Worm (Caenorhabditis elegans) whole organism, L1 larva: ENCODE results near the gene F54H12.8.
A peak's percentile ranks its signal among the peaks of the same experiment; 100 is the strongest.

Experiments used
- C04F5.9 ChIP-seq: sonication (generic microtip); optimal IDR thresholded peaks from 2 replicates; lab custom pipeline; 2016; ENCODE audit warnings: missing genetic modification characterization, missing compliant biosample characterization
- C16A3.4 ChIP-seq: fragments of 150-350 bp; optimal IDR thresholded peaks from 2 replicates; lab custom pipeline; 2014; ENCODE audit warnings: missing biosample characterization, missing genetic modification characterization
- C34B4.2 ChIP-seq: sonication (generic microtip); optimal IDR thresholded peaks from 2 replicates; lab custom pipeline; 2017; ENCODE audit warnings: mild to moderate bottlenecking, missing genetic modification characterization, missing compliant biosample characterization
- F16B12.6 ChIP-seq: fragments of 150-350 bp; optimal IDR thresholded peaks from 2 replicates; lab custom pipeline; 2014; ENCODE audit warnings: missing biosample characterization, missing genetic modification characterization
- blmp-1 ChIP-seq: fragments of 150-350 bp; optimal IDR thresholded peaks from 2 replicates; lab custom pipeline; 2014; ENCODE audit warnings: missing biosample characterization, missing genetic modification characterization
- ceh-63 ChIP-seq: fragments of 200-800 bp; sonication (Bioruptor generic); optimal IDR thresholded peaks from 2 replicates; lab custom pipeline; 2018; ENCODE audit warnings: mild to moderate bottlenecking, missing genetic modification characterization, missing compliant biosample characterization
- ceh-8 ChIP-seq: fragments of 200-800 bp; sonication (Bioruptor generic); optimal IDR thresholded peaks from 2 replicates; lab custom pipeline; 2018; ENCODE audit warnings: mild to moderate bottlenecking, missing genetic modification characterization, moderate library complexity, missing compliant biosample characterization
- ceh-82 ChIP-seq, 3 experiments: fragments of 150-350 bp in 1 of 3; sonication (generic microtip) in 2 of 3; optimal IDR thresholded peaks; 2 replicates each; lab custom pipeline; 2014 to 2017; ENCODE audit warnings: missing biosample characterization in 3 of 3, missing genetic modification characterization in 3 of 3
- ceh-88 ChIP-seq: fragments of 200-800 bp; sonication (Bioruptor generic); IDR thresholded peaks from 2 replicates; pipeline ENCODE4 v1.3.6; 2022; ENCODE audit warnings: missing genetic modification characterization, missing compliant biosample characterization
- ceh-90 ChIP-seq: sonication (generic microtip); optimal IDR thresholded peaks from 2 replicates; lab custom pipeline; 2016; ENCODE audit warnings: missing genetic modification characterization, missing compliant biosample characterization
- dpl-1 ChIP-seq, 3 experiments: fragments of 150-350 bp in 2 of 3; sonication (generic microtip) in 1 of 3; optimal IDR thresholded peaks; 2 replicates each; lab custom pipeline; 2014 to 2017; ENCODE audit warnings: missing biosample characterization in 3 of 3, missing genetic modification characterization in 3 of 3, missing genetic modification reagents in 3 of 3
- dsc-1 ChIP-seq: sonication (generic microtip); optimal IDR thresholded peaks from 2 replicates; lab custom pipeline; 2016; ENCODE audit warnings: mild to moderate bottlenecking, missing genetic modification characterization, missing compliant biosample characterization
- efl-1 ChIP-seq, 4 experiments: fragments of 150-350 bp; optimal IDR thresholded peaks in 3 of 4; peaks in 1 of 4; 1 replicate in 1 of 4; 2 replicates in 3 of 4; lab custom pipeline; 2014; ENCODE audit warnings: missing biosample characterization in 2 of 4, missing genetic modification characterization in 2 of 4, missing genetic modification reagents in 2 of 4
- egl-13 ChIP-seq: sonication (generic microtip); optimal IDR thresholded peaks from 2 replicates; lab custom pipeline; 2016; ENCODE audit warnings: missing genotype, missing genetic modification reagents, missing genetic modification characterization, missing compliant biosample characterization
- elt-2 ChIP-seq: sonication (generic microtip); optimal IDR thresholded peaks from 2 replicates; lab custom pipeline; 2016; ENCODE audit warnings: missing genetic modification characterization, mild to moderate bottlenecking, inconsistent platforms, missing compliant biosample characterization, missing genetic modification reagents
- elt-3 ChIP-seq, 6 experiments: fragments of 150-350 bp in 1 of 6; sonication (generic microtip); optimal IDR thresholded peaks; 2 replicates each; lab custom pipeline; 2017 to 2018; ENCODE audit warnings: missing biosample characterization in 6 of 6, missing genetic modification characterization in 6 of 6, inconsistent platforms in 1 of 6
- fkh-10 ChIP-seq: sonication (generic microtip); optimal IDR thresholded peaks from 2 replicates; lab custom pipeline; 2017; ENCODE audit warnings: missing biosample characterization, missing genetic modification reagents, missing genetic modification characterization
- fkh-4 ChIP-seq: sonication (generic microtip); optimal IDR thresholded peaks from 2 replicates; lab custom pipeline; 2016; ENCODE audit warnings: missing compliant biosample characterization, missing genetic modification characterization, borderline replicate concordance
- fkh-8 ChIP-seq: sonication (generic microtip); optimal IDR thresholded peaks from 2 replicates; lab custom pipeline; 2016; ENCODE audit warnings: mild to moderate bottlenecking, missing genetic modification characterization, missing compliant biosample characterization
- grh-1 ChIP-seq: fragments of 200-800 bp; sonication (Bioruptor generic); IDR thresholded peaks from 2 replicates; pipeline ENCODE4 v1.3.6; 2022; ENCODE audit warnings: missing genetic modification reagents, missing genetic modification characterization, missing compliant biosample characterization
- hlh-4 ChIP-seq: sonication (generic microtip); optimal IDR thresholded peaks from 2 replicates; lab custom pipeline; 2016; ENCODE audit warnings: mild to moderate bottlenecking, missing genetic modification characterization, missing compliant biosample characterization
- irx-1 ChIP-seq: sonication (generic microtip); optimal IDR thresholded peaks from 2 replicates; lab custom pipeline; 2016; ENCODE audit warnings: missing genetic modification characterization, missing compliant biosample characterization
- isw-1 ChIP-seq: fragments of 200-800 bp; sonication (Bioruptor generic); IDR thresholded peaks from 2 replicates; pipeline ENCODE4 v1.3.6; 2022; ENCODE audit warnings: missing genetic modification characterization, missing compliant biosample characterization
- jun-1 ChIP-seq: fragments of 150-350 bp; optimal IDR thresholded peaks from 2 replicates; lab custom pipeline; 2014; ENCODE audit warnings: missing biosample characterization, missing genetic modification reagents, missing genetic modification characterization
- lin-13 ChIP-seq: fragments of 150-350 bp; optimal IDR thresholded peaks from 2 replicates; lab custom pipeline; 2014; ENCODE audit warnings: missing biosample characterization, missing genetic modification reagents, missing genetic modification characterization
- lin-15B ChIP-seq: fragments of 150-350 bp; sonication (generic microtip); optimal IDR thresholded peaks from 3 replicates; lab custom pipeline; 2014; ENCODE audit warnings: missing biosample characterization, missing genetic modification characterization
- lin-35 ChIP-seq, 2 experiments: fragments of 150-350 bp; optimal IDR thresholded peaks; 2 replicates each; lab custom pipeline; 2014; ENCODE audit warnings: missing biosample characterization in 2 of 2, missing genetic modification characterization in 2 of 2, missing genetic modification reagents in 2 of 2
- lir-3 ChIP-seq: sonication (generic microtip); optimal IDR thresholded peaks from 2 replicates; lab custom pipeline; 2016; ENCODE audit warnings: mild to moderate bottlenecking, missing genetic modification characterization, moderate library complexity, missing compliant biosample characterization; ENCODE audit not compliant: poor library complexity
- lsy-2 ChIP-seq, 2 experiments: fragments of 150-350 bp; optimal IDR thresholded peaks; 2 replicates each; lab custom pipeline; 2014; ENCODE audit warnings: missing biosample characterization in 2 of 2, missing genetic modification characterization in 2 of 2
- mab-9 ChIP-seq: fragments of 200-800 bp; sonication (Bioruptor generic); IDR thresholded peaks from 2 replicates; pipeline ENCODE4 v1.3.6; 2022; ENCODE audit warnings: missing genetic modification reagents, missing genetic modification characterization, missing compliant biosample characterization
- mdl-1 ChIP-seq, 2 experiments: fragments of 150-350 bp; optimal IDR thresholded peaks; 2 replicates each; lab custom pipeline; 2014 to 2017; ENCODE audit warnings: missing biosample characterization in 2 of 2, missing genetic modification characterization in 2 of 2, inconsistent platforms in 1 of 2
- mef-2 ChIP-seq: fragments of 150-350 bp; optimal IDR thresholded peaks from 2 replicates; lab custom pipeline; 2014; ENCODE audit warnings: missing biosample characterization, missing genetic modification characterization
- mep-1 ChIP-seq: fragments of 150-350 bp; optimal IDR thresholded peaks from 2 replicates; lab custom pipeline; 2014; ENCODE audit warnings: missing biosample characterization, missing genetic modification characterization
- nhr-20 ChIP-seq: sonication (generic microtip); optimal IDR thresholded peaks from 2 replicates; lab custom pipeline; 2016; ENCODE audit warnings: mild to moderate bottlenecking, missing genetic modification characterization, missing compliant biosample characterization
- nhr-71 ChIP-seq: sonication (generic microtip); optimal IDR thresholded peaks from 2 replicates; lab custom pipeline; 2016; ENCODE audit warnings: mild to moderate bottlenecking, missing genetic modification characterization, moderate library complexity, missing compliant biosample characterization
- nhr-76 ChIP-seq: sonication (generic microtip); optimal IDR thresholded peaks from 2 replicates; lab custom pipeline; 2017; ENCODE audit warnings: missing biosample characterization, missing genetic modification characterization
- nhr-77 ChIP-seq: fragments of 150-350 bp; optimal IDR thresholded peaks from 2 replicates; lab custom pipeline; 2014; ENCODE audit warnings: missing biosample characterization, missing genetic modification characterization
- nhr-84 ChIP-seq: sonication (generic microtip); optimal IDR thresholded peaks from 2 replicates; lab custom pipeline; 2017; ENCODE audit warnings: missing biosample characterization, missing genetic modification characterization
- nhr-90 ChIP-seq: sonication (generic microtip); optimal IDR thresholded peaks from 2 replicates; lab custom pipeline; 2016; ENCODE audit warnings: mild to moderate bottlenecking, missing genetic modification characterization, missing compliant biosample characterization; ENCODE audit not compliant: poor library complexity
- pag-3 ChIP-seq: sonication (generic microtip); optimal IDR thresholded peaks from 2 replicates; lab custom pipeline; 2017; ENCODE audit warnings: missing genetic modification characterization, mild to moderate bottlenecking, missing compliant biosample characterization, antibody characterized with exemption, borderline replicate concordance; ENCODE audit not compliant: insufficient read depth
- rnt-1 ChIP-seq: sonication (generic microtip); optimal IDR thresholded peaks from 2 replicates; lab custom pipeline; 2016; ENCODE audit warnings: mild to moderate bottlenecking, missing genetic modification characterization, moderate library complexity, missing compliant biosample characterization
- skn-1 ChIP-seq: fragments of 150-350 bp; optimal IDR thresholded peaks from 2 replicates; lab custom pipeline; 2014; ENCODE audit warnings: missing biosample characterization, missing genetic modification characterization
- snpc-4 ChIP-seq: fragments of 150-350 bp; optimal IDR thresholded peaks from 2 replicates; lab custom pipeline; 2014; ENCODE audit warnings: missing biosample characterization, missing genetic modification characterization
- sptf-1 ChIP-seq: fragments of 150-350 bp; optimal IDR thresholded peaks from 2 replicates; lab custom pipeline; 2014; ENCODE audit warnings: missing biosample characterization, missing genetic modification characterization
- sup-37 ChIP-seq: fragments of 200-800 bp; sonication (Bioruptor generic); optimal IDR thresholded peaks from 2 replicates; lab custom pipeline; 2018; ENCODE audit warnings: mild to moderate bottlenecking, missing genetic modification characterization, missing compliant biosample characterization
- swsn-7 ChIP-seq: sonication (generic microtip); optimal IDR thresholded peaks from 2 replicates; lab custom pipeline; 2016; ENCODE audit warnings: missing genetic modification characterization, missing compliant biosample characterization
- unc-130 ChIP-seq: fragments of 150-350 bp; optimal IDR thresholded peaks from 2 replicates; lab custom pipeline; 2017; ENCODE audit warnings: missing biosample characterization, missing genetic modification characterization, inconsistent platforms
- unc-62 ChIP-seq: fragments of 150-350 bp; optimal IDR thresholded peaks from 2 replicates; lab custom pipeline; 2014; ENCODE audit warnings: missing biosample characterization, missing genetic modification reagents, missing genetic modification characterization
- unc-86 ChIP-seq: sonication (generic microtip); optimal IDR thresholded peaks from 2 replicates; lab custom pipeline; 2016; ENCODE audit warnings: missing genetic modification characterization, missing compliant biosample characterization
- vab-15 ChIP-seq: sonication (generic microtip); optimal IDR thresholded peaks from 2 replicates; lab custom pipeline; 2017; ENCODE audit warnings: missing genotype, mild to moderate bottlenecking, missing genetic modification characterization, missing compliant biosample characterization
- zag-1 ChIP-seq: fragments of 150-350 bp; optimal IDR thresholded peaks from 2 replicates; lab custom pipeline; 2014; ENCODE audit warnings: missing biosample characterization, missing genetic modification characterization
- ztf-4 ChIP-seq: fragments of 150-350 bp; optimal IDR thresholded peaks from 2 replicates; lab custom pipeline; 2014; ENCODE audit warnings: missing biosample characterization, missing genetic modification characterization

Gene F54H12.8

ce11 chrIII:7940819-7941218, 28.2 kb downstream of the F54H12.8 start, which contains the start of gene C29E4.12 (continued):
- TF ChIP-seq sup-37 (GFP tag; lab: Kevin White, UChicago) (no peak), unc-62 (GFP tag; lab: Kevin White, UChicago) (no peak), sptf-1 (no peak), C16A3.4 (tag; lab: Kevin White, UChicago) (peak; percentile 82), fkh-10 (no peak), unc-130 (tag; lab: Kevin White, UChicago) (peak; percentile 40), swsn-7 (peak; percentile 71), nhr-77 (peak; percentile 61), mdl-1 (tag; optimal IDR thresholded peaks at IDR 0.05; lab: Kevin White, UChicago) (peak in 1 of 2 experiments; percentile 66), efl-1 (optimal IDR thresholded peaks at IDR 0.05; lab: Kevin White, UChicago) (peak; percentile 82 to 98), efl-1 (GFP tag; optimal IDR thresholded peaks at IDR 0.05 in 1 of 2; lab: Kevin White, UChicago) (peak; percentile 98 to 100), fkh-4 (no peak), irx-1 (tag; lab: Kevin White, UChicago) (peak; percentile 62), ztf-4 (tag; lab: Kevin White, UChicago) (no peak), nhr-76 (tag; lab: Kevin White, UChicago) (no peak), ceh-8 (GFP tag; lab: Kevin White, UChicago) (no peak), elt-2 (tag; lab: Kevin White, UChicago) (peak; percentile 26), elt-3 (tag; optimal IDR thresholded peaks at IDR 0.05; lab: Kevin White, UChicago) (peak in 2 of 6 experiments; percentile 4 to 64), blmp-1 (tag; lab: Kevin White, UChicago) (peak; percentile 51), vab-15 (tag; lab: Kevin White, UChicago) (no peak), dsc-1 (tag; lab: Kevin White, UChicago) (no peak), ceh-63 (no peak), mep-1 (peak; percentile 52), F16B12.6 (tag; lab: Kevin White, UChicago) (peak; percentile 62), lin-35 (GFP tag; optimal IDR thresholded peaks at IDR 0.05; lab: Kevin White, UChicago) (peak; percentile 98 to 99), nhr-90 (tag; lab: Kevin White, UChicago) (peak; percentile 70), lin-13 (peak; percentile 70), C04F5.9 (tag; lab: Kevin White, UChicago) (peak; percentile 63), ceh-90 (tag; lab: Kevin White, UChicago) (peak; percentile 34), mab-9 (GFP tag; lab: Robert Waterston, UW) (no peak), fkh-8 (tag; lab: Kevin White, UChicago) (peak; percentile 62), rnt-1 (tag; lab: Kevin White, UChicago) (peak; percentile 87), grh-1 (GFP tag; lab: Robert Waterston, UW) (peak; percentile 69), zag-1 (tag; lab: Kevin White, UChicago) (no peak), nhr-84 (tag; lab: Kevin White, UChicago) (no peak), ceh-88 (GFP tag; lab: Robert Waterston, UW) (no peak), lin-15B (tag; lab: Kevin White, UChicago) (peak; percentile 91), lsy-2 (tag; optimal IDR thresholded peaks at IDR 0.05; lab: Kevin White, UChicago) (peak; percentile 84 to 92), lir-3 (tag; lab: Kevin White, UChicago) (peak; percentile 61), unc-86 (tag; lab: Kevin White, UChicago) (peak; percentile 53), dpl-1 (GFP tag; optimal IDR thresholded peaks at IDR 0.05; lab: Kevin White, UChicago) (peak; percentile 96 to 98 (median 98)), C34B4.2 (no peak), skn-1 (tag; lab: Kevin White, UChicago) (peak; percentile 81), snpc-4 (tag; lab: Kevin White, UChicago) (peak; percentile 27), nhr-20 (tag; lab: Kevin White, UChicago) (peak; percentile 74), egl-13 (tag; lab: Kevin White, UChicago) (peak; percentile 26), isw-1 (peak; percentile 82), pag-3 (no peak), hlh-4 (tag; lab: Kevin White, UChicago) (no peak), ceh-82 (tag; optimal IDR thresholded peaks at IDR 0.05; lab: Kevin White, UChicago) (peak; percentile 47 to 79 (median 69)), jun-1 (peak; percentile 69), nhr-71 (tag; lab: Kevin White, UChicago) (peak; percentile 82), mef-2 (no peak)
